Worm (Caenorhabditis elegans) whole organism, L1 larva: ENCODE measurements around the gene nlp-22.

ENCODE experiments used
- F16B12.6 ChIP-seq: fragments of 150-350 bp; optimal IDR thresholded peaks from 2 replicates; lab custom pipeline; 2014; ENCODE audit warnings: missing biosample characterization, missing genetic modification characterization
- alr-1 ChIP-seq: fragments of 200-800 bp; sonication (Bioruptor generic); optimal IDR thresholded peaks from 2 replicates; lab custom pipeline; 2018; ENCODE audit warnings: borderline replicate concordance, mild to moderate bottlenecking, missing genetic modification characterization, missing compliant biosample characterization
- blmp-1 ChIP-seq: fragments of 150-350 bp; optimal IDR thresholded peaks from 2 replicates; lab custom pipeline; 2014; ENCODE audit warnings: missing biosample characterization, missing genetic modification characterization
- ceh-63 ChIP-seq: fragments of 200-800 bp; sonication (Bioruptor generic); optimal IDR thresholded peaks from 2 replicates; lab custom pipeline; 2018; ENCODE audit warnings: mild to moderate bottlenecking, missing genetic modification characterization, missing compliant biosample characterization
- ceh-8 ChIP-seq: fragments of 200-800 bp; sonication (Bioruptor generic); optimal IDR thresholded peaks from 2 replicates; lab custom pipeline; 2018; ENCODE audit warnings: mild to moderate bottlenecking, missing genetic modification characterization, moderate library complexity, missing compliant biosample characterization
- dpl-1 ChIP-seq, 3 experiments: fragments of 150-350 bp in 2 of 3; sonication (generic microtip) in 1 of 3; optimal IDR thresholded peaks; 2 replicates each; lab custom pipeline; 2014 to 2017; ENCODE audit warnings: missing biosample characterization in 3 of 3, missing genetic modification characterization in 3 of 3, missing genetic modification reagents in 3 of 3
- efl-1 ChIP-seq, 4 experiments: fragments of 150-350 bp; optimal IDR thresholded peaks in 3 of 4; peaks in 1 of 4; 1 replicate in 1 of 4; 2 replicates in 3 of 4; lab custom pipeline; 2014; ENCODE audit warnings: missing biosample characterization in 2 of 4, missing genetic modification characterization in 2 of 4, missing genetic modification reagents in 2 of 4
- egl-27 ChIP-seq, 2 experiments: fragments of 150-350 bp in 1 of 2; sonication (generic microtip); optimal IDR thresholded peaks; 3 replicates each; lab custom pipeline; 2017 to 2018; ENCODE audit warnings: missing biosample characterization in 2 of 2, missing genetic modification characterization in 2 of 2, missing genetic modification reagents in 2 of 2
- ets-5 ChIP-seq: fragments of 200-800 bp; sonication (Bioruptor generic); IDR thresholded peaks from 2 replicates; pipeline ENCODE4 v1.3.6; 2022; ENCODE audit warnings: missing genetic modification characterization, missing compliant biosample characterization
- fkh-10 ChIP-seq: sonication (generic microtip); optimal IDR thresholded peaks from 2 replicates; lab custom pipeline; 2017; ENCODE audit warnings: missing biosample characterization, missing genetic modification reagents, missing genetic modification characterization
- grh-1 ChIP-seq: fragments of 200-800 bp; sonication (Bioruptor generic); IDR thresholded peaks from 2 replicates; pipeline ENCODE4 v1.3.6; 2022; ENCODE audit warnings: missing genetic modification reagents, missing genetic modification characterization, missing compliant biosample characterization
- hpl-2 ChIP-seq: fragments of 150-350 bp; optimal IDR thresholded peaks from 2 replicates; lab custom pipeline; 2014; ENCODE audit warnings: missing biosample characterization, missing genetic modification reagents, missing genetic modification characterization
- irx-1 ChIP-seq: sonication (generic microtip); optimal IDR thresholded peaks from 2 replicates; lab custom pipeline; 2016; ENCODE audit warnings: missing genetic modification characterization, missing compliant biosample characterization
- lin-13 ChIP-seq: fragments of 150-350 bp; optimal IDR thresholded peaks from 2 replicates; lab custom pipeline; 2014; ENCODE audit warnings: missing biosample characterization, missing genetic modification reagents, missing genetic modification characterization
- lin-14 ChIP-seq: fragments of 200-800 bp; sonication (Bioruptor generic); optimal IDR thresholded peaks from 2 replicates; lab custom pipeline; 2018; ENCODE audit warnings: mild to moderate bottlenecking, missing genetic modification characterization, moderate library complexity, missing compliant biosample characterization
- lin-35 ChIP-seq, 2 experiments: fragments of 150-350 bp; optimal IDR thresholded peaks; 2 replicates each; lab custom pipeline; 2014; ENCODE audit warnings: missing biosample characterization in 2 of 2, missing genetic modification characterization in 2 of 2, missing genetic modification reagents in 2 of 2
- lir-3 ChIP-seq: sonication (generic microtip); optimal IDR thresholded peaks from 2 replicates; lab custom pipeline; 2016; ENCODE audit warnings: mild to moderate bottlenecking, missing genetic modification characterization, moderate library complexity, missing compliant biosample characterization; ENCODE audit not compliant: poor library complexity
- mab-9 ChIP-seq: fragments of 200-800 bp; sonication (Bioruptor generic); IDR thresholded peaks from 2 replicates; pipeline ENCODE4 v1.3.6; 2022; ENCODE audit warnings: missing genetic modification reagents, missing genetic modification characterization, missing compliant biosample characterization
- mef-2 ChIP-seq: fragments of 150-350 bp; optimal IDR thresholded peaks from 2 replicates; lab custom pipeline; 2014; ENCODE audit warnings: missing biosample characterization, missing genetic modification characterization
- nhr-19 ChIP-seq: fragments of 200-800 bp; sonication (Bioruptor generic); conservative IDR thresholded peaks from 2 replicates; pipeline ENCODE4 v1.3.6; 2022; ENCODE audit warnings: missing genetic modification characterization, missing compliant biosample characterization
- nhr-237 ChIP-seq: fragments of 150-350 bp; optimal IDR thresholded peaks from 2 replicates; lab custom pipeline; 2014; ENCODE audit warnings: missing biosample characterization, missing genetic modification characterization
- nhr-71 ChIP-seq: sonication (generic microtip); optimal IDR thresholded peaks from 2 replicates; lab custom pipeline; 2016; ENCODE audit warnings: mild to moderate bottlenecking, missing genetic modification characterization, moderate library complexity, missing compliant biosample characterization
- nhr-84 ChIP-seq: sonication (generic microtip); optimal IDR thresholded peaks from 2 replicates; lab custom pipeline; 2017; ENCODE audit warnings: missing biosample characterization, missing genetic modification characterization
- nhr-85 ChIP-seq: sonication (generic microtip); peaks from one replicate; lab custom pipeline; 2016; ENCODE audit warnings: missing genetic modification characterization, inconsistent platforms, missing compliant biosample characterization
- pag-3 ChIP-seq: sonication (generic microtip); optimal IDR thresholded peaks from 2 replicates; lab custom pipeline; 2017; ENCODE audit warnings: missing genetic modification characterization, mild to moderate bottlenecking, missing compliant biosample characterization, antibody characterized with exemption, borderline replicate concordance; ENCODE audit not compliant: insufficient read depth
- pqm-1 ChIP-seq: sonication (generic microtip); optimal IDR thresholded peaks from 3 replicates; lab custom pipeline; 2017; ENCODE audit warnings: missing biosample characterization, missing genetic modification characterization
- snpc-4 ChIP-seq: fragments of 150-350 bp; optimal IDR thresholded peaks from 2 replicates; lab custom pipeline; 2014; ENCODE audit warnings: missing biosample characterization, missing genetic modification characterization
- sox-4 ChIP-seq: sonication (generic microtip); optimal IDR thresholded peaks from 2 replicates; lab custom pipeline; 2016; ENCODE audit warnings: missing genetic modification characterization, missing compliant biosample characterization
- sptf-1 ChIP-seq: fragments of 150-350 bp; optimal IDR thresholded peaks from 2 replicates; lab custom pipeline; 2014; ENCODE audit warnings: missing biosample characterization, missing genetic modification characterization
- sup-37 ChIP-seq: fragments of 200-800 bp; sonication (Bioruptor generic); optimal IDR thresholded peaks from 2 replicates; lab custom pipeline; 2018; ENCODE audit warnings: mild to moderate bottlenecking, missing genetic modification characterization, missing compliant biosample characterization
- swsn-7 ChIP-seq: sonication (generic microtip); optimal IDR thresholded peaks from 2 replicates; lab custom pipeline; 2016; ENCODE audit warnings: missing genetic modification characterization, missing compliant biosample characterization
- tlp-1 ChIP-seq: fragments of 150-350 bp; optimal IDR thresholded peaks from 2 replicates; lab custom pipeline; 2014; ENCODE audit warnings: missing biosample characterization, missing genetic modification characterization
- unc-130 ChIP-seq: fragments of 150-350 bp; optimal IDR thresholded peaks from 2 replicates; lab custom pipeline; 2017; ENCODE audit warnings: missing biosample characterization, missing genetic modification characterization, inconsistent platforms
- unc-86 ChIP-seq: sonication (generic microtip); optimal IDR thresholded peaks from 2 replicates; lab custom pipeline; 2016; ENCODE audit warnings: missing genetic modification characterization, missing compliant biosample characterization
- zip-4 ChIP-seq: fragments of 200-800 bp; sonication (Bioruptor generic); optimal IDR thresholded peaks from 2 replicates; lab custom pipeline; 2018; ENCODE audit warnings: mild to moderate bottlenecking, missing genetic modification characterization, moderate library complexity, missing compliant biosample characterization
- ztf-11 ChIP-seq, 2 experiments: sonication (generic microtip); optimal IDR thresholded peaks; 2 replicates each; lab custom pipeline; 2016 to 2017; ENCODE audit warnings: missing genetic modification characterization in 2 of 2, missing biosample characterization in 1 of 2, missing compliant biosample characterization in 1 of 2

Gene nlp-22

DNA sequence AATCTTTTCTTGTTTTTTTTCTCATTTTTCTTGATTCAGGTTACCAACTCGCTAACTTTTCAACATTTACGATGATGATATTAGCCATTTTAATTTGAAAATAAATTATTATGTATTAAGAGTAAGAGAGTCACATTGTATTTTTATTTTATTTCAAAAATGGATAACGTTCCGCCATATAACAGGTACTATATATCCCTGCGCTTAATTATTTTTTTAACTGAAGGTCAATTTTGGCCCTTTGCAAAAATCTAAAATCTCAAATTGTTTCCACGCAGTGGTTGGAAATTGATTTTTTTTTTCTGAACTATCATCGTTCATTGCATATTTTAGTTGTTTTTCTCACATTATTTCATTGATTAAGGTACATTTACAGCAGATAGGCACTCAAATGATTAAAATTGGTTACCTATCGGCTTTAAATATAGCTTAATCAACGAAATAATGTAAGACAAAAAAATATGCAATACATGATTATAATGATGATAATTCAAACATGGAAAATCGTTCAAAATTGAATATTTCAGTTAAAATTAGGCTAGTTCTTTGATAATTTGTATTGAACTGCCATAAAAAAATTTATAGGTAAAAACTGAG, 22.9 kb upstream of the nlp-22 start (continued):
- TF ChIP-seq lin-14 (GFP tag; lab: Kevin White, UChicago) (peak; percentile 85), ceh-8 (peak; percentile 88), hpl-2 (GFP tag; lab: Kevin White, UChicago) (peak; percentile 96), unc-130 (no peak), mef-2 (tag; lab: Kevin White, UChicago) (no peak), nhr-85 (peak; percentile 94), unc-86 (tag; lab: Kevin White, UChicago) (no peak), sox-4 (tag; lab: Kevin White, UChicago) (peak; percentile 88), dpl-1 (GFP tag; optimal IDR thresholded peaks at IDR 0.05; lab: Kevin White, UChicago) (peak in 2 of 3 experiments; percentile 23 to 37), lin-13 (peak; percentile 85), lir-3 (tag; lab: Kevin White, UChicago) (peak; percentile 70), swsn-7 (tag; lab: Kevin White, UChicago) (peak; percentile 79), ceh-63 (GFP tag; lab: Kevin White, UChicago) (no peak), efl-1 (optimal IDR thresholded peaks at IDR 0.05; lab: Kevin White, UChicago) (peak; percentile 55 to 62), efl-1 (GFP tag; optimal IDR thresholded peaks at IDR 0.05 in 1 of 2; lab: Kevin White, UChicago) (peak in 1 of 2 experiments; percentile 94), nhr-71 (tag; lab: Kevin White, UChicago) (peak; percentile 91), blmp-1 (tag; lab: Kevin White, UChicago) (no peak), pqm-1 (tag; lab: Kevin White, UChicago) (no peak)

DNA sequence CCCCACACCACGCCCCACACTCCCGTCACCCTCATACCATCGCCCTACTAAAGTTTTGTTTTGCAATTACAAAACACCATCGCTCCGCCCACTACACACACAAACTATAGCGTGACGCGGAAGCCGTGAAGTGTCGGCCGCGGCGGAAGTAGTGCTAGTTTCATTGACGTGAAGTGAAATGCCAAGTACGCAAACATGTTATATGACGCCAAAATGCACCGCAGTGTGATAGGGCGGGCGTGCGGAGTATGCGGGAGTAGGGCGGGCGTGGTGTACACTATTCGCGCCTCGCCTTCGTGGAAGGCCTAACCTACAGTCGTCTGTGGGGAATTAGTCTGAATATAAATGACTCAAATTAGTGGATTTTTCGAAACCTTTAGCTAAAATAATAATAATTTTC, 21.0 kb upstream of the nlp-22 start:
- TF ChIP-seq alr-1 (tag; lab: Kevin White, UChicago): no peak
- peak; percentile 65 for TF ChIP-seq snpc-4 (tag; lab: Kevin White, UChicago)
- TF ChIP-seq nhr-237 (tag; lab: Kevin White, UChicago): no peak
- TF ChIP-seq, all 84 proteins: peak for 1

- no peak for TF ChIP-seq egl-27 (tag; optimal IDR thresholded peaks at IDR 0.05; lab: Kevin White, UChicago)
- no peak for TF ChIP-seq efl-1 (optimal IDR thresholded peaks at IDR 0.05; lab: Kevin White, UChicago)
- TF ChIP-seq efl-1 (GFP tag; optimal IDR thresholded peaks at IDR 0.05 in 1 of 2; lab: Kevin White, UChicago): peak in 1 of 2 experiments; percentile 73
Measured at ce11 chrX:2359797-2360196, 17.9 kb upstream of the nlp-22 start, which contains the start of gene lgc-40. Gene lgc-40 (plus strand): TSS chrX:2360097.

- TF ChIP-seq lin-35 (GFP tag; optimal IDR thresholded peaks at IDR 0.05; lab: Kevin White, UChicago) (no peak), tlp-1 (tag; lab: Kevin White, UChicago) (no peak), F16B12.6 (tag; lab: Kevin White, UChicago) (no peak), alr-1 (tag; lab: Kevin White, UChicago) (no peak), unc-86 (tag; lab: Kevin White, UChicago) (no peak), sup-37 (GFP tag; lab: Kevin White, UChicago) (no peak), ets-5 (GFP tag; lab: Robert Waterston, UW) (no peak), irx-1 (no peak), nhr-19 (GFP tag; lab: Robert Waterston, UW) (no peak), sptf-1 (tag; lab: Kevin White, UChicago) (no peak), zip-4 (GFP tag; lab: Kevin White, UChicago) (no peak), nhr-84 (tag; lab: Kevin White, UChicago) (no peak), ztf-11 (tag; optimal IDR thresholded peaks at IDR 0.05; lab: Kevin White, UChicago) (no peak), fkh-10 (GFP tag; lab: Kevin White, UChicago) (no peak), grh-1 (no peak), mab-9 (no peak), pag-3 (no peak)
Measured at ce11 chrX:2352929-2353328, 11.0 kb upstream of the nlp-22 start.
